Fruit fly (Drosophila melanogaster) whole organism, pupa: ENCODE data around the gene jvl.

Experiments
- CG13204 ChIP-seq: fragments of 200-800 bp; sonication (Bioruptor generic); optimal IDR thresholded peaks from 2 replicates; lab custom pipeline; 2018; ENCODE audit warnings: missing biosample characterization, mild to moderate bottlenecking, missing genetic modification characterization, moderate library complexity
- CG15710 ChIP-seq: fragments of 200-800 bp; sonication (Bioruptor generic); optimal IDR thresholded peaks from 2 replicates; lab custom pipeline; 2018; ENCODE audit warnings: missing biosample characterization, mild to moderate bottlenecking, missing genetic modification characterization, moderate library complexity
- CG17806 ChIP-seq: fragments of 200-800 bp; sonication (Bioruptor generic); optimal IDR thresholded peaks from 2 replicates; lab custom pipeline; 2018; ENCODE audit warnings: missing biosample characterization, mild to moderate bottlenecking, missing genetic modification characterization, moderate library complexity
- CG32121 ChIP-seq: fragments of 200-800 bp; sonication (Bioruptor generic); IDR thresholded peaks from 2 replicates; pipeline ENCODE4 v1.3.6; 2022; ENCODE audit warnings: missing biosample characterization, missing genetic modification characterization
- CG4496 ChIP-seq: fragments of 200-800 bp; sonication (Bioruptor generic); IDR thresholded peaks from 3 replicates; pipeline ENCODE4 v1.3.6; 2022; ENCODE audit warnings: missing biosample characterization, missing genetic modification characterization
- CG8159 ChIP-seq: fragments of 200-800 bp; sonication (Bioruptor generic); optimal IDR thresholded peaks from 3 replicates; lab custom pipeline; 2018; ENCODE audit warnings: missing biosample characterization, mild to moderate bottlenecking, missing genetic modification characterization, moderate library complexity
- CG8301 ChIP-seq: fragments of 200-800 bp; sonication (Bioruptor generic); optimal IDR thresholded peaks from 2 replicates; lab custom pipeline; 2018; ENCODE audit warnings: missing biosample characterization, mild to moderate bottlenecking, missing genetic modification characterization
- CG9948 ChIP-seq: fragments of 200-800 bp; sonication (Bioruptor generic); optimal IDR thresholded peaks from 2 replicates; lab custom pipeline; 2018; ENCODE audit warnings: missing biosample characterization, mild to moderate bottlenecking, missing genetic modification characterization, moderate library complexity
- D1 ChIP-seq: fragments of 200-800 bp; sonication (Bioruptor generic); optimal IDR thresholded peaks from 2 replicates; lab custom pipeline; 2018; ENCODE audit warnings: missing biosample characterization, mild to moderate bottlenecking, missing genetic modification characterization, moderate library complexity
- EcR ChIP-seq: fragments of 200-800 bp; sonication (Bioruptor generic); optimal IDR thresholded peaks from 3 replicates; lab custom pipeline; 2019; ENCODE audit warnings: missing biosample characterization, missing genetic modification characterization, mild to moderate bottlenecking, moderate library complexity, missing genetic modification reagents
- Pif1A ChIP-seq: fragments of 200-800 bp; sonication (Bioruptor generic); optimal IDR thresholded peaks from 3 replicates; lab custom pipeline; 2016; ENCODE audit warnings: missing biosample characterization, missing genetic modification characterization
- Snoo ChIP-seq: fragments of 200-800 bp; sonication (Bioruptor generic); optimal IDR thresholded peaks from 3 replicates; lab custom pipeline; 2017; ENCODE audit warnings: missing biosample characterization, mild to moderate bottlenecking, missing genetic modification characterization, inconsistent platforms
- fd96Ca ChIP-seq: fragments of 200-800 bp; sonication (Bioruptor generic); IDR thresholded peaks from 3 replicates; pipeline ENCODE4 v1.3.6; 2022; ENCODE audit warnings: missing biosample characterization, missing genetic modification characterization
- gl ChIP-seq: fragments of 200-800 bp; sonication (Bioruptor generic); optimal IDR thresholded peaks from 2 replicates; lab custom pipeline; 2018; ENCODE audit warnings: missing biosample characterization, mild to moderate bottlenecking, missing genetic modification characterization

DNA sequence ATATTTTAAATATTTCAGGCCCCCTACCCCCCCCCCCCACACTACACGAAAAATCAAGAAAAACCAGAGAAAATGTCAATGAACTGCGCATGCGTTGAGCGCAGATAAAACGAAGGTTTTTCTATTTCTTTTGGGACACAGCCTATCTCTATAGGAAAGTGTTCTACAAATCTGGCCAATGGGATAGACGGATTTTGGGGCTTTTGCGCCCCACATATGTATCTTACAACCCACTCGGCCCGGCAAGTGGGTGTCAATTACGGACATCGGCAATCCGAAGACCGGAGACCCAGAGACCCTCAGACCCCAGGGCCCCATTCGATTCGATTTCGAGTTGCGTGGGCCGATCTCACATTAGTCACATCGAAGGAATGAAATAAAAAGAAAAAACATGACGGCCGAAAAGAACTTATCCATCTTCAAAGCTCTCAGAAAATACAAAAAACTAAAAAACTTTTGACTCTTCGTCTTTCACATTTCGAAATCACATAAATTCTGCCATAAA lies 31.9 kb upstream of the jvl start:
- TF ChIP-seq EcR (GFP tag; lab: Kevin White, UChicago) (no peak), CG4496 (GFP tag; lab: Robert Waterston, UW) (no peak), D1 (no peak), CG13204 (GFP tag; lab: Kevin White, UChicago) (no peak), fd96Ca (GFP tag; lab: Robert Waterston, UW) (no peak), CG17806 (tag; lab: Kevin White, UChicago) (no peak), CG9948 (tag; lab: Kevin White, UChicago) (no peak), CG8301 (tag; lab: Kevin White, UChicago) (no peak), CG15710 (tag; lab: Kevin White, UChicago) (no peak), CG32121 (GFP tag; lab: Robert Waterston, UW) (no peak), CG8159 (tag; lab: Kevin White, UChicago) (no peak), Pif1A (no peak), gl (tag; lab: Kevin White, UChicago) (no peak), Snoo (no peak)
